Fruit fly (Drosophila melanogaster) whole organism, pupa: Measurements from ENCODE around the gene Mvl.

Experiments
- CG10348 ChIP-seq: fragments of 200-800 bp; sonication (Bioruptor generic); IDR thresholded peaks from 2 replicates; pipeline ENCODE4 v1.3.6; 2022; ENCODE audit warnings: missing biosample characterization, missing genetic modification characterization
- CG12605 ChIP-seq: fragments of 200-800 bp; sonication (Bioruptor generic); IDR thresholded peaks from 2 replicates; pipeline ENCODE4 v1.3.6; 2022; ENCODE audit warnings: missing biosample characterization, missing genetic modification characterization
- CG13204 ChIP-seq: fragments of 200-800 bp; sonication (Bioruptor generic); optimal IDR thresholded peaks from 2 replicates; lab custom pipeline; 2018; ENCODE audit warnings: missing biosample characterization, mild to moderate bottlenecking, missing genetic modification characterization, moderate library complexity
- CG14655 ChIP-seq: fragments of 200-800 bp; sonication (Bioruptor generic); optimal IDR thresholded peaks from 3 replicates; lab custom pipeline; 2017; ENCODE audit warnings: mild to moderate bottlenecking, missing biosample characterization, missing genetic modification reagents, missing genetic modification characterization
- CG15710 ChIP-seq: fragments of 200-800 bp; sonication (Bioruptor generic); optimal IDR thresholded peaks from 2 replicates; lab custom pipeline; 2018; ENCODE audit warnings: missing biosample characterization, mild to moderate bottlenecking, missing genetic modification characterization, moderate library complexity
- CG32121 ChIP-seq: fragments of 200-800 bp; sonication (Bioruptor generic); IDR thresholded peaks from 2 replicates; pipeline ENCODE4 v1.3.6; 2022; ENCODE audit warnings: missing biosample characterization, missing genetic modification characterization
- CG34367 ChIP-seq: fragments of 200-800 bp; sonication (Bioruptor generic); optimal IDR thresholded peaks from 2 replicates; lab custom pipeline; 2018; ENCODE audit warnings: missing biosample characterization, mild to moderate bottlenecking, missing genetic modification characterization
- CG4496 ChIP-seq: fragments of 200-800 bp; sonication (Bioruptor generic); IDR thresholded peaks from 3 replicates; pipeline ENCODE4 v1.3.6; 2022; ENCODE audit warnings: missing biosample characterization, missing genetic modification characterization
- CG8159 ChIP-seq: fragments of 200-800 bp; sonication (Bioruptor generic); optimal IDR thresholded peaks from 3 replicates; lab custom pipeline; 2018; ENCODE audit warnings: missing biosample characterization, mild to moderate bottlenecking, missing genetic modification characterization, moderate library complexity
- CG8301 ChIP-seq: fragments of 200-800 bp; sonication (Bioruptor generic); optimal IDR thresholded peaks from 2 replicates; lab custom pipeline; 2018; ENCODE audit warnings: missing biosample characterization, mild to moderate bottlenecking, missing genetic modification characterization
- CG9948 ChIP-seq: fragments of 200-800 bp; sonication (Bioruptor generic); optimal IDR thresholded peaks from 2 replicates; lab custom pipeline; 2018; ENCODE audit warnings: missing biosample characterization, mild to moderate bottlenecking, missing genetic modification characterization, moderate library complexity
- D1 ChIP-seq: fragments of 200-800 bp; sonication (Bioruptor generic); optimal IDR thresholded peaks from 2 replicates; lab custom pipeline; 2018; ENCODE audit warnings: missing biosample characterization, mild to moderate bottlenecking, missing genetic modification characterization, moderate library complexity
- EcR ChIP-seq: fragments of 200-800 bp; sonication (Bioruptor generic); optimal IDR thresholded peaks from 3 replicates; lab custom pipeline; 2019; ENCODE audit warnings: missing biosample characterization, missing genetic modification characterization, mild to moderate bottlenecking, moderate library complexity, missing genetic modification reagents
- Ets98B ChIP-seq: fragments of 200-800 bp; sonication (Bioruptor generic); IDR thresholded peaks from 2 replicates; pipeline ENCODE4 v1.3.6; 2022; ENCODE audit warnings: missing biosample characterization, missing genetic modification characterization
- Pif1A ChIP-seq: fragments of 200-800 bp; sonication (Bioruptor generic); optimal IDR thresholded peaks from 3 replicates; lab custom pipeline; 2016; ENCODE audit warnings: missing biosample characterization, missing genetic modification characterization
- Pif1B ChIP-seq: fragments of 200-800 bp; sonication (Bioruptor generic); optimal IDR thresholded peaks from 3 replicates; lab custom pipeline; 2016; ENCODE audit warnings: missing biosample characterization, missing genetic modification characterization
- Snoo ChIP-seq: fragments of 200-800 bp; sonication (Bioruptor generic); optimal IDR thresholded peaks from 3 replicates; lab custom pipeline; 2017; ENCODE audit warnings: missing biosample characterization, mild to moderate bottlenecking, missing genetic modification characterization, inconsistent platforms
- fd96Ca ChIP-seq: fragments of 200-800 bp; sonication (Bioruptor generic); IDR thresholded peaks from 3 replicates; pipeline ENCODE4 v1.3.6; 2022; ENCODE audit warnings: missing biosample characterization, missing genetic modification characterization
- gl ChIP-seq: fragments of 200-800 bp; sonication (Bioruptor generic); optimal IDR thresholded peaks from 2 replicates; lab custom pipeline; 2018; ENCODE audit warnings: missing biosample characterization, mild to moderate bottlenecking, missing genetic modification characterization
- rn ChIP-seq: fragments of 200-800 bp; sonication (Bioruptor generic); IDR thresholded peaks from 2 replicates; pipeline ENCODE4 v1.3.6; 2022; ENCODE audit warnings: missing biosample characterization, missing genetic modification characterization

Mvl gene

dm6 chr3R:21015636-21016035, 45.0 kb downstream of the Mvl start, which contains the start of gene CG5697:
CG5697 (plus strand) TSS chr3R:21015949.
- TF ChIP-seq Pif1B: no peak
- peak; percentile 1 for TF ChIP-seq Pif1A
- TF ChIP-seq, all 21 proteins: peak for 1

DNA sequence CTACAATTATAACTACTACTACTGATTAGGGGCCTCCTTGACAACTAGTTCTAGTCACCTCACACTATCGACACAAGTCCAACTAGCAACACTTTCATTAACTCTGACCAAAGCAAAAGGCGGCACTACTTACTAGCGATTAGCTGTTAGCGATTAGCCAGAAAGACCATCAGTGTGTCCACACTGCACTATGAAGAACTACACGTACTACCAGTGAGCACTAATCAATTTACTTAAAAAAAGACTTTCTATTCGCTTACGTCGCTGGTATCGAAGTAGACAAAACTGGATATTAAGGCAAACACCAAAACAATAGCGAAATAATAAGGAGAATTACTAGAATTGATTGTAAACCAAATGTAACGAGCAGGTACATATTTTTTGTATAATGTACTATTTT, 46.8 kb downstream of the Mvl start:
- TF ChIP-seq Pif1A (no peak), CG9948 (tag; lab: Kevin White, UChicago) (no peak), Pif1B (no peak), CG32121 (GFP tag; lab: Robert Waterston, UW) (no peak), Ets98B (GFP tag; lab: Robert Waterston, UW) (no peak), Snoo (tag; lab: Kevin White, UChicago) (no peak), CG8301 (tag; lab: Kevin White, UChicago) (no peak), CG15710 (no peak), rn (GFP tag; lab: Robert Waterston, UW) (no peak), CG4496 (GFP tag; lab: Robert Waterston, UW) (no peak)

- no peak for TF ChIP-seq CG34367 (tag; lab: Kevin White, UChicago)
- no peak for TF ChIP-seq CG12605 (GFP tag; lab: Robert Waterston, UW)
- TF ChIP-seq CG32121 (GFP tag; lab: Robert Waterston, UW): no peak
- TF ChIP-seq CG4496 (GFP tag; lab: Robert Waterston, UW): no peak
- no peak for TF ChIP-seq CG8159
- no peak for TF ChIP-seq CG13204 (GFP tag; lab: Kevin White, UChicago)
- no peak for TF ChIP-seq fd96Ca (GFP tag; lab: Robert Waterston, UW)
- TF ChIP-seq Pif1B: no peak
- no peak for TF ChIP-seq Snoo (tag; lab: Kevin White, UChicago)
- TF ChIP-seq rn (GFP tag; lab: Robert Waterston, UW): no peak
- TF ChIP-seq EcR (GFP tag; lab: Kevin White, UChicago): no peak
- no peak for TF ChIP-seq D1 (tag; lab: Kevin White, UChicago)
- TF ChIP-seq CG14655 (GFP tag; lab: Kevin White, UChicago): no peak
- no peak for TF ChIP-seq CG10348 (GFP tag; lab: Robert Waterston, UW)
- TF ChIP-seq gl (tag; lab: Kevin White, UChicago): no peak
These were observed 53.6 kb downstream of the Mvl start, which contains the start of gene Alp5 for dm6 chr3R:21006967-21007366. Alp5 (minus strand) TSS chr3R:21006990.
